Fruit fly (Drosophila melanogaster) whole organism, pupa: ENCODE results near the gene CG7294.

Experiments
- CG10348 ChIP-seq: fragments of 200-800 bp; sonication (Bioruptor generic); IDR thresholded peaks from 2 replicates; pipeline ENCODE4 v1.3.6; 2022; ENCODE audit warnings: missing biosample characterization, missing genetic modification characterization
- CG12605 ChIP-seq: fragments of 200-800 bp; sonication (Bioruptor generic); IDR thresholded peaks from 2 replicates; pipeline ENCODE4 v1.3.6; 2022; ENCODE audit warnings: missing biosample characterization, missing genetic modification characterization
- CG13204 ChIP-seq: fragments of 200-800 bp; sonication (Bioruptor generic); optimal IDR thresholded peaks from 2 replicates; lab custom pipeline; 2018; ENCODE audit warnings: missing biosample characterization, mild to moderate bottlenecking, missing genetic modification characterization, moderate library complexity
- CG14655 ChIP-seq: fragments of 200-800 bp; sonication (Bioruptor generic); optimal IDR thresholded peaks from 3 replicates; lab custom pipeline; 2017; ENCODE audit warnings: mild to moderate bottlenecking, missing biosample characterization, missing genetic modification reagents, missing genetic modification characterization
- CG15710 ChIP-seq: fragments of 200-800 bp; sonication (Bioruptor generic); optimal IDR thresholded peaks from 2 replicates; lab custom pipeline; 2018; ENCODE audit warnings: missing biosample characterization, mild to moderate bottlenecking, missing genetic modification characterization, moderate library complexity
- CG17806 ChIP-seq: fragments of 200-800 bp; sonication (Bioruptor generic); optimal IDR thresholded peaks from 2 replicates; lab custom pipeline; 2018; ENCODE audit warnings: missing biosample characterization, mild to moderate bottlenecking, missing genetic modification characterization, moderate library complexity
- CG32121 ChIP-seq: fragments of 200-800 bp; sonication (Bioruptor generic); IDR thresholded peaks from 2 replicates; pipeline ENCODE4 v1.3.6; 2022; ENCODE audit warnings: missing biosample characterization, missing genetic modification characterization
- CG34367 ChIP-seq: fragments of 200-800 bp; sonication (Bioruptor generic); optimal IDR thresholded peaks from 2 replicates; lab custom pipeline; 2018; ENCODE audit warnings: missing biosample characterization, mild to moderate bottlenecking, missing genetic modification characterization
- CG4496 ChIP-seq: fragments of 200-800 bp; sonication (Bioruptor generic); IDR thresholded peaks from 3 replicates; pipeline ENCODE4 v1.3.6; 2022; ENCODE audit warnings: missing biosample characterization, missing genetic modification characterization
- CG8159 ChIP-seq: fragments of 200-800 bp; sonication (Bioruptor generic); optimal IDR thresholded peaks from 3 replicates; lab custom pipeline; 2018; ENCODE audit warnings: missing biosample characterization, mild to moderate bottlenecking, missing genetic modification characterization, moderate library complexity
- CG8301 ChIP-seq: fragments of 200-800 bp; sonication (Bioruptor generic); optimal IDR thresholded peaks from 2 replicates; lab custom pipeline; 2018; ENCODE audit warnings: missing biosample characterization, mild to moderate bottlenecking, missing genetic modification characterization
- CG9948 ChIP-seq: fragments of 200-800 bp; sonication (Bioruptor generic); optimal IDR thresholded peaks from 2 replicates; lab custom pipeline; 2018; ENCODE audit warnings: missing biosample characterization, mild to moderate bottlenecking, missing genetic modification characterization, moderate library complexity
- D1 ChIP-seq: fragments of 200-800 bp; sonication (Bioruptor generic); optimal IDR thresholded peaks from 2 replicates; lab custom pipeline; 2018; ENCODE audit warnings: missing biosample characterization, mild to moderate bottlenecking, missing genetic modification characterization, moderate library complexity
- Ets98B ChIP-seq: fragments of 200-800 bp; sonication (Bioruptor generic); IDR thresholded peaks from 2 replicates; pipeline ENCODE4 v1.3.6; 2022; ENCODE audit warnings: missing biosample characterization, missing genetic modification characterization
- Pif1A ChIP-seq: fragments of 200-800 bp; sonication (Bioruptor generic); optimal IDR thresholded peaks from 3 replicates; lab custom pipeline; 2016; ENCODE audit warnings: missing biosample characterization, missing genetic modification characterization
- Pif1B ChIP-seq: fragments of 200-800 bp; sonication (Bioruptor generic); optimal IDR thresholded peaks from 3 replicates; lab custom pipeline; 2016; ENCODE audit warnings: missing biosample characterization, missing genetic modification characterization
- Snoo ChIP-seq: fragments of 200-800 bp; sonication (Bioruptor generic); optimal IDR thresholded peaks from 3 replicates; lab custom pipeline; 2017; ENCODE audit warnings: missing biosample characterization, mild to moderate bottlenecking, missing genetic modification characterization, inconsistent platforms
- fd96Ca ChIP-seq: fragments of 200-800 bp; sonication (Bioruptor generic); IDR thresholded peaks from 3 replicates; pipeline ENCODE4 v1.3.6; 2022; ENCODE audit warnings: missing biosample characterization, missing genetic modification characterization
- gl ChIP-seq: fragments of 200-800 bp; sonication (Bioruptor generic); optimal IDR thresholded peaks from 2 replicates; lab custom pipeline; 2018; ENCODE audit warnings: missing biosample characterization, mild to moderate bottlenecking, missing genetic modification characterization
- rn ChIP-seq: fragments of 200-800 bp; sonication (Bioruptor generic); IDR thresholded peaks from 2 replicates; pipeline ENCODE4 v1.3.6; 2022; ENCODE audit warnings: missing biosample characterization, missing genetic modification characterization

The CG7294 gene

DNA sequence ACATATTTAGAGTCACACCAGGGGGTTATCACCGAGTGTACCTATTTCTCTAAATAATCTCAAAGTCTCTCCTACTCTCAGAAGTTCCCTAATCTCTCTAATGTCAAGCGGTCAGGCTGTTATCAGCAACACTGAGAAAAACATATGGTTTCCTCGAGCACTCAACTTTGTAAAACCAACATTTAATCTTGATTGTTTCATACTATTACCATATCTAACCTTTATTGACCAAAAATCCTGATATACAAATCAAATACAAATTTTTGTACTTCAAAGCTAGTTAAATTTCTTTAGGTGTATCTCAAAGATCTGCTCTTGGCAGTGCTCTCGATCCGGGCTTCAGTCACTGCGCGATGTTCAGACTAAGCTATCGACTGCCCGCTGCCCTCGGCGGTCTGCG lies 14.2 kb upstream of the CG7294 start, which contains the start of gene CG6415:
CG6415 (plus strand) TSS at position 341 of the 400 bp plus-strand sequence.
- TF ChIP-seq rn (GFP tag; lab: Robert Waterston, UW), result 0 out of 2 replicates have a peak, but pooled peaks have one; percentile 13
- TF ChIP-seq fd96Ca (GFP tag; lab: Robert Waterston, UW), result peak; percentile 69
- TF ChIP-seq CG12605, result peak; percentile 54; the same call in 1 of the 2 replicates
- peak; percentile 76 for TF ChIP-seq Ets98B (GFP tag; lab: Robert Waterston, UW)
- TF ChIP-seq Pif1A, result peak; percentile 25
- peak; percentile 58 for TF ChIP-seq CG14655 (GFP tag; lab: Kevin White, UChicago)
- no peak for TF ChIP-seq CG15710
- peak; percentile 82 for TF ChIP-seq CG4496 (GFP tag; lab: Robert Waterston, UW)
- peak; percentile 56 for TF ChIP-seq CG8301
- no peak for TF ChIP-seq CG17806 (tag; lab: Kevin White, UChicago)
- peak; percentile 85 for TF ChIP-seq CG32121

dm6 chr2L:10701499-10702062 lies 12.5 kb upstream of the CG7294 start, which contains the start of gene Lip1:
Lip1 (minus strand) TSS chr2L:10701544.
- TF ChIP-seq CG12605 (no peak), CG4496 (GFP tag; lab: Robert Waterston, UW) (no peak), CG32121 (no peak), Pif1A (no peak), Pif1B (GFP tag; lab: Kevin White, UChicago) (no peak)

DNA sequence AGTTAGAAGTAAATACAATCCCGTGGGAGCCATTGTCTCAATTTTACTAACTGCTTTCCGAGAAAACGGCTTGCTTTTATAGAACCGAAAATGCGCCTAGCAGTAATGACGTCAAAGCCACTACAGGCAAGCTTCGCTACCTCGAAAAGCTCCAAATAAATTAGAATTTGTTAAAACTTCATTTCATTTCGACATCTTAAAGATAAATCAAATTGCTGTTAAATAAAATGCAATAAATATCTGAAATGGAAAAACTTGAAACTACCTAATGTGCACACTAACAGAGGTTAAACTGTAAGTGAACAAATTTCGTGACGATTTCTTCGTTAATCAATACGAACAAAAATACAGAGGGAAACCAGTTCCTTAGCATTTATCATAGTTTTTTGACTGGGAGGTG lies 8.9 kb upstream of the CG7294 start, which contains the start of gene CG7300:
CG7300 (minus strand) TSS at position 52 of the 400 bp plus-strand sequence.
- no peak for TF ChIP-seq D1
- TF ChIP-seq Snoo (tag; lab: Kevin White, UChicago), result no peak
- TF ChIP-seq Ets98B (GFP tag; lab: Robert Waterston, UW), result no peak
- no peak for TF ChIP-seq CG8301
- no peak for TF ChIP-seq CG10348
- TF ChIP-seq CG15710, result no peak
- no peak for TF ChIP-seq gl (tag; lab: Kevin White, UChicago)
- TF ChIP-seq CG4496 (GFP tag; lab: Robert Waterston, UW), result no peak
- no peak for TF ChIP-seq Pif1B (GFP tag; lab: Kevin White, UChicago)

dm6 chr2L:10694053-10694618 lies 5.1 kb upstream of the CG7294 start, which contains the start of gene CG17108:
CG17108 (minus strand) TSS chr2L:10694103.
- no peak for TF ChIP-seq Pif1B (GFP tag; lab: Kevin White, UChicago)
- peak; percentile 6 for TF ChIP-seq CG14655 (GFP tag; lab: Kevin White, UChicago)
- peak; percentile 32 for TF ChIP-seq CG9948 (tag; lab: Kevin White, UChicago)
- TF ChIP-seq CG32121, result no peak
- no peak for TF ChIP-seq D1
- TF ChIP-seq CG15710, result peak; percentile 36
- no peak for TF ChIP-seq Ets98B (GFP tag; lab: Robert Waterston, UW)
- TF ChIP-seq CG12605, result no peak
- TF ChIP-seq gl (tag; lab: Kevin White, UChicago), result no peak
- TF ChIP-seq Snoo (tag; lab: Kevin White, UChicago), result no peak
- peak; percentile 55 for TF ChIP-seq CG8159 (tag; lab: Kevin White, UChicago)

dm6 chr2L:10693018-10693417 lies 3.9 kb upstream of the CG7294 start:
- TF ChIP-seq CG8159 (tag; lab: Kevin White, UChicago) (no peak), CG34367 (tag; lab: Kevin White, UChicago) (no peak)

DNA sequence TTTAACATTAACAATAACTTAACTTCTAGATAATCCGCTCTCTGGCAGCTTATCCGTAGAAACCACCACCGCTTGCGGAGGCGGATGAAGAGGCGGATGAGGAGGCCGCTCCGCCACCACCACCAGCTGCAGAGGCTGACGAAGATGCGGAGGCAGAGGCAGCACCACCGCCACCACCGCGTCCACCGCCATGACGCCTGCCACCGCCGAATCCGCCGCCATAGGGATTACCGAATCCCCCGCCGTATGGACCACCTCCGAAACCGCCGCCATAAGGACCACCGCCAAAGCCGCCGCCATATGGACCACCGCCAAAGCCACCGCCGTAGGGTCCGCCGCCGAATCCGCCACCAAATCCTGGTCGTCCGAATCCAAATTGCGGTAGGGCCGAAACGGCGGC lies 307 bp downstream of the CG7294 start:
- TF ChIP-seq fd96Ca (GFP tag; lab: Robert Waterston, UW), result no peak
- TF ChIP-seq, all 21 proteins: peak for 0

DNA sequence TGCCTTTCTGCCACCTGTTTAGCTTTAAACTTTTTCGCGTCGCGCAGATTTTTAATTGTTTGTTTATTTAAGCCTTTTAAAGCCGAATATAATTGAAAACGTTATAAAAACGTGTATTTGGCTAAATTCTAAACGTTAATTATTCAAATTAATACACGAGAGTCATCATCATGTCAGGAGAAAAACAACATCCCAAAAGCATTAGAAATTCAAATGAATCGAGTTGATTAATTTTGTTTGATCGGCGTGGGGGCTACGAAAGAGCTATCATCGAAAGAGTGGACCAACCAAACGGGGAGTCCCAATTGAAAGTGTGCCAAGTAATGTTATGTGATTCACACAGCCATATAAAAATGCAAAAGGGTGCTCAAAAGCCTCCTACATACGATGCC lies 1.3 kb downstream of the CG7294 start:
- TF ChIP-seq CG8301, result no peak
- TF ChIP-seq Pif1A, result no peak
- no peak for TF ChIP-seq fd96Ca (GFP tag; lab: Robert Waterston, UW)
- no peak for TF ChIP-seq D1
- TF ChIP-seq CG34367 (tag; lab: Kevin White, UChicago), result no peak
- TF ChIP-seq CG9948 (tag; lab: Kevin White, UChicago), result no peak
- no peak for TF ChIP-seq CG8159 (tag; lab: Kevin White, UChicago)

dm6 chr2L:10687009-10687793 lies 1.9 kb downstream of the CG7294 start, which contains the start of gene CG7296:
CG7296 (minus strand) TSS chr2L:10687066.
- TF ChIP-seq CG12605 (no peak), gl (tag; lab: Kevin White, UChicago) (no peak), CG17806 (tag; lab: Kevin White, UChicago) (no peak), CG8301 (no peak), CG13204 (GFP tag; lab: Kevin White, UChicago) (no peak), CG4496 (GFP tag; lab: Robert Waterston, UW) (no peak), CG15710 (no peak), CG14655 (GFP tag; lab: Kevin White, UChicago) (no peak), Ets98B (GFP tag; lab: Robert Waterston, UW) (no peak), CG8159 (tag; lab: Kevin White, UChicago) (no peak), Pif1A (no peak), rn (GFP tag; lab: Robert Waterston, UW) (no peak), CG32121 (no peak), Snoo (tag; lab: Kevin White, UChicago) (no peak), CG9948 (tag; lab: Kevin White, UChicago) (no peak)
- TF ChIP-seq, all 21 proteins: peak for 0
